Worm (Caenorhabditis elegans) whole organism, late embryonic: Measurements from ENCODE around the gene Y51H7C.13.

Experiments
- C38D4.7 ChIP-seq: fragments of 200-800 bp; sonication (Bioruptor generic); optimal IDR thresholded peaks from 2 replicates; lab custom pipeline; 2018; ENCODE audit warnings: mild to moderate bottlenecking, missing genetic modification characterization, moderate library complexity, missing compliant biosample characterization
- ceh-34 ChIP-seq: sonication (generic microtip); optimal IDR thresholded peaks from 2 replicates; lab custom pipeline; 2016; ENCODE audit warnings: mild to moderate bottlenecking, missing genetic modification characterization, missing compliant biosample characterization
- che-1 ChIP-seq: sonication (generic microtip); optimal IDR thresholded peaks from 2 replicates; lab custom pipeline; 2016; ENCODE audit warnings: mild to moderate bottlenecking, missing genetic modification characterization, missing compliant biosample characterization
- elt-2 ChIP-seq: sonication (generic microtip); optimal IDR thresholded peaks from 2 replicates; lab custom pipeline; 2016; ENCODE audit warnings: missing genetic modification reagents, missing genetic modification characterization, missing compliant biosample characterization
- eyg-1 ChIP-seq: sonication (generic microtip); optimal IDR thresholded peaks from 2 replicates; lab custom pipeline; 2016; ENCODE audit warnings: missing genotype, missing genetic modification characterization, missing compliant biosample characterization
- fax-1 ChIP-seq: sonication (generic microtip); optimal IDR thresholded peaks from 2 replicates; lab custom pipeline; 2016; ENCODE audit warnings: missing genotype, missing genetic modification characterization, missing compliant biosample characterization
- fkh-6 ChIP-seq: sonication (generic microtip); optimal IDR thresholded peaks from 2 replicates; lab custom pipeline; 2016; ENCODE audit warnings: missing genetic modification characterization, missing compliant biosample characterization
- hlh-13 ChIP-seq: fragments of 200-800 bp; sonication (Bioruptor generic); optimal IDR thresholded peaks from 2 replicates; lab custom pipeline; 2018; ENCODE audit warnings: mild to moderate bottlenecking, missing genetic modification characterization, missing compliant biosample characterization
- mec-3 ChIP-seq: sonication (generic microtip); optimal IDR thresholded peaks from 2 replicates; lab custom pipeline; 2016; ENCODE audit warnings: borderline replicate concordance, missing genetic modification characterization, missing compliant biosample characterization
- npax-4 ChIP-seq: sonication (generic microtip); optimal IDR thresholded peaks from 2 replicates; lab custom pipeline; 2016; ENCODE audit warnings: missing genetic modification characterization, missing compliant biosample characterization
- pqm-1 ChIP-seq: sonication (generic microtip); optimal IDR thresholded peaks from 2 replicates; lab custom pipeline; 2016; ENCODE audit warnings: missing genetic modification characterization, missing compliant biosample characterization
- sox-4 ChIP-seq: sonication (generic microtip); optimal IDR thresholded peaks from 2 replicates; lab custom pipeline; 2017; ENCODE audit warnings: mild to moderate bottlenecking, missing genetic modification characterization, inconsistent platforms, missing compliant biosample characterization
- tbx-2 ChIP-seq: sonication (generic microtip); optimal IDR thresholded peaks from 2 replicates; lab custom pipeline; 2016; ENCODE audit warnings: missing genetic modification characterization, missing compliant biosample characterization

- TF ChIP-seq tbx-2 (tag; lab: Kevin White, UChicago) (peak; percentile 9), ceh-34 (tag; lab: Kevin White, UChicago) (no peak), elt-2 (no peak), fkh-6 (tag; lab: Kevin White, UChicago) (no peak), C38D4.7 (no peak), hlh-13 (GFP tag; lab: Kevin White, UChicago) (no peak), eyg-1 (no peak), npax-4 (no peak), fax-1 (tag; lab: Kevin White, UChicago) (no peak), mec-3 (tag; lab: Kevin White, UChicago) (no peak), sox-4 (tag; lab: Kevin White, UChicago) (no peak), che-1 (no peak), pqm-1 (tag; lab: Kevin White, UChicago) (no peak)
These were observed 28.7 kb downstream of the Y51H7C.13 start, which contains the start of gene nol-6 for ce11 chrII:1437449-1438335.
